Fruit fly (Drosophila melanogaster) whole organism, embryonic: ENCODE measurements around the gene DCTN1-p150.
A peak's percentile ranks its signal among the peaks of the same experiment; 100 is the strongest.

ENCODE experiments used
- B-H2 ChIP-seq: fragments of 200-800 bp; sonication (Bioruptor generic); optimal IDR thresholded peaks from 2 replicates; lab custom pipeline; 2018; ENCODE audit warnings: missing biosample characterization, mild to moderate bottlenecking, missing genetic modification characterization
- CG10565 ChIP-seq: fragments of 200-800 bp; sonication (Bioruptor generic); optimal IDR thresholded peaks from 3 replicates; lab custom pipeline; 2016; ENCODE audit warnings: missing biosample characterization, mild to moderate bottlenecking, missing genetic modification characterization
- CG10959 ChIP-seq: fragments of 200-800 bp; sonication (Bioruptor generic); IDR thresholded peaks from 2 replicates; pipeline ENCODE4 v1.3.6; 2022; ENCODE audit warnings: missing biosample characterization, missing genetic modification characterization
- CG11093 ChIP-seq: fragments of 200-800 bp; sonication (Bioruptor generic); IDR thresholded peaks from 3 replicates; pipeline ENCODE4 v1.3.6; 2022; ENCODE audit warnings: missing biosample characterization, missing genetic modification characterization
- CG12236 ChIP-seq: fragments of 200-800 bp; sonication (Bioruptor generic); optimal IDR thresholded peaks from 2 replicates; lab custom pipeline; 2016; ENCODE audit warnings: missing biosample characterization, missing genetic modification characterization
- CG12942 ChIP-seq: fragments of 200-800 bp; sonication (Bioruptor generic); optimal IDR thresholded peaks from 3 replicates; lab custom pipeline; 2016; ENCODE audit warnings: missing biosample characterization, missing genetic modification characterization
- CG15011 ChIP-seq: fragments of 200-800 bp; sonication (Bioruptor generic); optimal IDR thresholded peaks from 3 replicates; lab custom pipeline; 2018; ENCODE audit warnings: missing biosample characterization, mild to moderate bottlenecking, missing genetic modification characterization
- CG1529 ChIP-seq: fragments of 200-800 bp; sonication (Bioruptor generic); optimal IDR thresholded peaks from 3 replicates; lab custom pipeline; 2018; ENCODE audit warnings: missing biosample characterization, missing genetic modification characterization
- CG17328 ChIP-seq: fragments of 200-800 bp; sonication (Bioruptor generic); IDR thresholded peaks from 2 replicates; pipeline ENCODE4 v1.3.6; 2022; ENCODE audit warnings: missing biosample characterization, missing genetic modification characterization
- CG18262 ChIP-seq: fragments of 200-800 bp; optimal IDR thresholded peaks from 3 replicates; lab custom pipeline; 2019; ENCODE audit warnings: missing biosample characterization, mild to moderate bottlenecking, missing genetic modification characterization, moderate library complexity
- CG18476 ChIP-seq: fragments of 200-800 bp; sonication (Bioruptor generic); optimal IDR thresholded peaks from 2 replicates; lab custom pipeline; 2016; ENCODE audit warnings: missing biosample characterization, mild to moderate bottlenecking, missing genetic modification characterization
- CG33213 ChIP-seq: fragments of 200-800 bp; sonication (Bioruptor generic); optimal IDR thresholded peaks from 3 replicates; lab custom pipeline; 2016; ENCODE audit warnings: missing biosample characterization, missing genetic modification characterization
- CG3407 ChIP-seq: fragments of 200-800 bp; sonication (Bioruptor generic); optimal IDR thresholded peaks from 2 replicates; lab custom pipeline; 2018; ENCODE audit warnings: missing biosample characterization, mild to moderate bottlenecking, missing genetic modification characterization
- CG3847 ChIP-seq: fragments of 200-800 bp; sonication (Bioruptor generic); IDR thresholded peaks from 2 replicates; pipeline ENCODE4 v1.3.6; 2022; ENCODE audit warnings: missing biosample characterization, missing genetic modification characterization
- CG5180 ChIP-seq: fragments of 200-800 bp; sonication (Bioruptor generic); optimal IDR thresholded peaks from 3 replicates; lab custom pipeline; 2017; ENCODE audit warnings: missing biosample characterization, missing genetic modification characterization, mild to moderate bottlenecking, moderate library complexity, missing genetic modification reagents
- CG6791 ChIP-seq: fragments of 200-800 bp; sonication (Bioruptor generic); IDR thresholded peaks from 3 replicates; pipeline ENCODE4 v1.3.6; 2022; ENCODE audit warnings: missing biosample characterization, missing genetic modification characterization; ENCODE audit not compliant: partially characterized antibody
- CG6813 ChIP-seq: fragments of 200-800 bp; sonication (Bioruptor generic); optimal IDR thresholded peaks from 2 replicates; lab custom pipeline; 2017; ENCODE audit warnings: missing biosample characterization, missing genetic modification characterization, mild to moderate bottlenecking, moderate library complexity, missing genetic modification reagents
- CG8290 ChIP-seq, 3 experiments: fragments of 200-800 bp; sonication (Bioruptor generic); optimal IDR thresholded peaks; 2 replicates each; lab custom pipeline; 2016 to 2019; ENCODE audit warnings: missing biosample characterization in 3 of 3, missing genetic modification characterization in 3 of 3, mild to moderate bottlenecking in 2 of 3, moderate library complexity in 1 of 3
- Dek ChIP-seq: fragments of 200-800 bp; sonication (Bioruptor generic); optimal IDR thresholded peaks from 3 replicates; lab custom pipeline; 2019; ENCODE audit warnings: missing biosample characterization, mild to moderate bottlenecking, missing genetic modification characterization, moderate library complexity
- HLH4C ChIP-seq: fragments of 200-800 bp; sonication (Bioruptor generic); IDR thresholded peaks from 3 replicates; pipeline ENCODE4 v1.3.6; 2022; ENCODE audit warnings: missing biosample characterization, missing genetic modification characterization; ENCODE audit not compliant: partially characterized antibody
- Hr3 ChIP-seq: fragments of 200-800 bp; sonication (Bioruptor generic); optimal IDR thresholded peaks from 3 replicates; lab custom pipeline; 2016; ENCODE audit warnings: missing biosample characterization, missing genetic modification characterization
- NFAT ChIP-seq: fragments of 200-800 bp; sonication (Bioruptor generic); IDR thresholded peaks from 2 replicates; pipeline ENCODE4 v1.3.6; 2022; ENCODE audit warnings: missing biosample characterization, missing genetic modification characterization
- Nf-YB ChIP-seq: fragments of 200-800 bp; sonication (Bioruptor generic); optimal IDR thresholded peaks from 3 replicates; lab custom pipeline; 2019; ENCODE audit warnings: missing biosample characterization, mild to moderate bottlenecking, missing genetic modification characterization, moderate library complexity
- Oaz ChIP-seq: fragments of 200-800 bp; sonication (Bioruptor generic); IDR thresholded peaks from 2 replicates; pipeline ENCODE4 v1.3.6; 2022; ENCODE audit warnings: missing biosample characterization, missing genetic modification characterization
- PHDP ChIP-seq: fragments of 200-800 bp; sonication (Bioruptor generic); optimal IDR thresholded peaks from 3 replicates; lab custom pipeline; 2018; ENCODE audit warnings: missing biosample characterization, mild to moderate bottlenecking, missing genetic modification characterization, moderate library complexity
- Tbp ChIP-seq: fragments of >200 bp; optimal IDR thresholded peaks from 2 replicates; lab custom pipeline; 2018; ENCODE audit warnings: missing biosample characterization, missing genetic modification characterization
- dm ChIP-seq: fragments of 200-800 bp; sonication (Bioruptor generic); optimal IDR thresholded peaks from 3 replicates; lab custom pipeline; 2016; ENCODE audit warnings: missing biosample characterization, missing genetic modification characterization
- fd96Cb ChIP-seq: fragments of 200-800 bp; sonication (Bioruptor generic); optimal IDR thresholded peaks from 2 replicates; lab custom pipeline; 2018; ENCODE audit warnings: missing biosample characterization, mild to moderate bottlenecking, missing genetic modification characterization, moderate library complexity
- gcm ChIP-seq: fragments of 200-800 bp; sonication (Bioruptor generic); optimal IDR thresholded peaks from 2 replicates; lab custom pipeline; 2019; ENCODE audit warnings: missing biosample characterization, mild to moderate bottlenecking, missing genetic modification characterization, moderate library complexity
- kah ChIP-seq: fragments of 200-800 bp; sonication (Bioruptor generic); optimal IDR thresholded peaks from 2 replicates; lab custom pipeline; 2018; ENCODE audit warnings: missing biosample characterization, mild to moderate bottlenecking, missing genetic modification characterization
- lab ChIP-seq: fragments of 200-800 bp; sonication (Bioruptor generic); optimal IDR thresholded peaks from 3 replicates; lab custom pipeline; 2017; ENCODE audit warnings: missing biosample characterization, missing genetic modification characterization, mild to moderate bottlenecking, moderate library complexity, missing genetic modification reagents
- lmd ChIP-seq: fragments of 200-800 bp; sonication (Bioruptor generic); IDR thresholded peaks from 2 replicates; pipeline ENCODE4 v1.3.6; 2022; ENCODE audit warnings: missing biosample characterization, missing genetic modification characterization
- nau ChIP-seq: fragments of 200-800 bp; sonication (Bioruptor generic); optimal IDR thresholded peaks from 3 replicates; lab custom pipeline; 2017; ENCODE audit warnings: missing biosample characterization, mild to moderate bottlenecking, missing genetic modification characterization, missing genetic modification reagents
- odd ChIP-seq: fragments of 200-800 bp; sonication (Bioruptor generic); optimal IDR thresholded peaks from 2 replicates; lab custom pipeline; 2017; ENCODE audit warnings: missing biosample characterization, mild to moderate bottlenecking, missing genetic modification characterization
- pita ChIP-seq: fragments of 200-800 bp; sonication (Bioruptor generic); optimal IDR thresholded peaks from 2 replicates; lab custom pipeline; 2017; ENCODE audit warnings: missing biosample characterization, mild to moderate bottlenecking, missing genetic modification characterization
- pum ChIP-seq: fragments of 200-800 bp; sonication (Bioruptor generic); optimal IDR thresholded peaks from 2 replicates; lab custom pipeline; 2016; ENCODE audit warnings: missing biosample characterization, missing genetic modification characterization
- ranshi ChIP-seq: fragments of 200-800 bp; sonication (Bioruptor generic); IDR thresholded peaks from 2 replicates; pipeline ENCODE4 v1.3.6; 2022; ENCODE audit warnings: missing biosample characterization, missing genetic modification characterization
- sisA ChIP-seq: fragments of 200-800 bp; sonication (Bioruptor generic); IDR thresholded peaks from 2 replicates; pipeline ENCODE4 v1.3.6; 2022; ENCODE audit warnings: missing biosample characterization, missing genetic modification characterization
- ssp ChIP-seq: fragments of 200-800 bp; sonication (Bioruptor generic); IDR thresholded peaks from 2 replicates; pipeline ENCODE4 v1.3.6; 2022; ENCODE audit warnings: missing biosample characterization, missing genetic modification characterization
- tgo ChIP-seq: fragments of 200-800 bp; sonication (Bioruptor generic); IDR thresholded peaks from 3 replicates; pipeline ENCODE4 v1.3.6; 2022; ENCODE audit warnings: missing biosample characterization, missing genetic modification characterization
- trh ChIP-seq: fragments of 200-800 bp; sonication (Bioruptor generic); optimal IDR thresholded peaks from 2 replicates; lab custom pipeline; 2016; ENCODE audit warnings: missing biosample characterization, missing genetic modification characterization
- twi ChIP-seq: fragments of 200-800 bp; optimal IDR thresholded peaks from 2 replicates; lab custom pipeline; 2019; ENCODE audit warnings: missing biosample characterization, mild to moderate bottlenecking, missing genetic modification characterization, moderate library complexity
- unpg ChIP-seq: fragments of 200-800 bp; sonication (Bioruptor generic); optimal IDR thresholded peaks from 3 replicates; lab custom pipeline; 2018; ENCODE audit warnings: missing biosample characterization, mild to moderate bottlenecking, missing genetic modification characterization, moderate library complexity
- z ChIP-seq: fragments of 200-800 bp; sonication (Bioruptor generic); IDR thresholded peaks from 3 replicates; pipeline ENCODE4 v1.3.6; 2022; ENCODE audit warnings: missing biosample characterization, missing genetic modification characterization
- zen ChIP-seq: fragments of 200-800 bp; sonication (Bioruptor generic); optimal IDR thresholded peaks from 3 replicates; lab custom pipeline; 2018; ENCODE audit warnings: missing biosample characterization, mild to moderate bottlenecking, missing genetic modification characterization, moderate library complexity

DCTN1-p150 gene

dm6 chr3L:13957212-13957668 is 28.1 kb downstream of the DCTN1-p150 start (continued):
- TF ChIP-seq CG12236 (no peak), CG6791 (no peak), CG18476 (GFP tag; lab: Kevin White, UChicago) (peak; percentile 41), sisA (GFP tag; lab: Robert Waterston, UW) (peak; percentile 29; the same call in 1 of the 2 replicates), gcm (GFP tag; lab: Kevin White, UChicago) (peak; percentile 68), nau (GFP tag; lab: Kevin White, UChicago) (peak; percentile 19), trh (GFP tag; lab: Kevin White, UChicago) (peak; percentile 3), CG11093 (GFP tag; lab: Robert Waterston, UW) (no peak), pita (GFP tag; lab: Kevin White, UChicago) (no peak), lmd (peak; percentile 41), CG15011 (GFP tag; lab: Kevin White, UChicago) (peak; percentile 44), ranshi (GFP tag; lab: Robert Waterston, UW) (peak; percentile 41; the same call in 1 of the 2 replicates), Hr3 (GFP tag; lab: Kevin White, UChicago) (peak; percentile 76), NFAT (GFP tag; lab: Robert Waterston, UW) (0 out of 2 replicates have a peak, but pooled peaks have one; percentile 28), pum (GFP tag; lab: Kevin White, UChicago) (no peak), CG3407 (GFP tag; lab: Kevin White, UChicago) (peak; percentile 65), CG1529 (peak; percentile 40), zen (tag; lab: Kevin White, UChicago) (peak; percentile 78), odd (GFP tag; lab: Kevin White, UChicago) (peak; percentile 64), Tbp (GFP tag; lab: Kevin White, UChicago) (no peak), HLH4C (GFP tag; lab: Robert Waterston, UW) (no peak), CG17328 (GFP tag; lab: Robert Waterston, UW) (peak; percentile 43; the same call in 1 of the 2 replicates), twi (tag; lab: Kevin White, UChicago) (peak; percentile 16), ssp (GFP tag; lab: Robert Waterston, UW) (0 out of 2 replicates have a peak, but pooled peaks have one; percentile 29), Dek (peak; percentile 42), Nf-YB (GFP tag; lab: Kevin White, UChicago) (peak; percentile 61), CG5180 (GFP tag; lab: Kevin White, UChicago) (peak; percentile 53), CG10959 (GFP tag; lab: Robert Waterston, UW) (0 out of 2 replicates have a peak, but pooled peaks have one; percentile 35), CG18262 (tag; lab: Kevin White, UChicago) (peak; percentile 89), Oaz (GFP tag; lab: Robert Waterston, UW) (no peak), fd96Cb (tag; lab: Kevin White, UChicago) (peak; percentile 87), lab (peak; percentile 50), z (GFP tag; lab: Robert Waterston, UW) (no peak), CG8290 (GFP tag; optimal IDR thresholded peaks at IDR 0.05; lab: Kevin White, UChicago) (peak; percentile 42), CG8290 (tag; optimal IDR thresholded peaks at IDR 0.05; lab: Kevin White, UChicago) (no peak), CG3847 (GFP tag; lab: Robert Waterston, UW) (0 out of 2 replicates have a peak, but pooled peaks have one; percentile 37), CG33213 (no peak), kah (GFP tag; lab: Kevin White, UChicago) (peak; percentile 18), B-H2 (GFP tag; lab: Kevin White, UChicago) (no peak), CG6813 (GFP tag; lab: Kevin White, UChicago) (peak; percentile 48), unpg (GFP tag; lab: Kevin White, UChicago) (peak; percentile 70), CG10565 (GFP tag; lab: Kevin White, UChicago) (peak; percentile 4), CG12942 (GFP tag; lab: Kevin White, UChicago) (peak; percentile 52), dm (peak; percentile 16), PHDP (peak; percentile 74), tgo (GFP tag; lab: Robert Waterston, UW) (peak; percentile 55)
